Fruit fly (Drosophila melanogaster) whole organism, embryonic: ENCODE data around the gene Ts.

Source experiments
- CG10654 ChIP-seq: fragments of 200-800 bp; sonication (Bioruptor generic); optimal IDR thresholded peaks from 2 replicates; lab custom pipeline; 2016; ENCODE audit warnings: missing biosample characterization, missing genetic modification characterization
- CG10979 ChIP-seq: fragments of 200-800 bp; sonication (Bioruptor generic); optimal IDR thresholded peaks from 2 replicates; lab custom pipeline; 2018; ENCODE audit warnings: missing biosample characterization, mild to moderate bottlenecking, missing genetic modification characterization, moderate library complexity
- CG11247 ChIP-seq: fragments of 200-800 bp; sonication (Bioruptor generic); IDR thresholded peaks from 2 replicates; pipeline ENCODE4 v1.3.6; 2022; ENCODE audit warnings: missing biosample characterization, missing genetic modification characterization
- CG11723 ChIP-seq: fragments of 200-800 bp; sonication (Bioruptor generic); optimal IDR thresholded peaks from 2 replicates; lab custom pipeline; 2017; ENCODE audit warnings: missing biosample characterization, mild to moderate bottlenecking, missing genetic modification characterization
- CG12236 ChIP-seq: fragments of 200-800 bp; sonication (Bioruptor generic); optimal IDR thresholded peaks from 2 replicates; lab custom pipeline; 2016; ENCODE audit warnings: missing biosample characterization, missing genetic modification characterization
- CG12769 ChIP-seq: fragments of 200-800 bp; sonication (Bioruptor generic); optimal IDR thresholded peaks from 2 replicates; lab custom pipeline; 2019; ENCODE audit warnings: missing biosample characterization, mild to moderate bottlenecking, missing genetic modification characterization, moderate library complexity
- CG18619 ChIP-seq: fragments of 200-800 bp; sonication (Bioruptor generic); optimal IDR thresholded peaks from 3 replicates; lab custom pipeline; 2017; ENCODE audit warnings: missing biosample characterization, mild to moderate bottlenecking, missing genetic modification characterization
- CG2129 ChIP-seq: fragments of 200-800 bp; sonication (Bioruptor generic); IDR thresholded peaks from 2 replicates; pipeline ENCODE4 v1.3.6; 2022; ENCODE audit warnings: missing biosample characterization, missing genetic modification characterization; ENCODE audit not compliant: partially characterized antibody
- CG2678 ChIP-seq: fragments of 200-800 bp; sonication (Bioruptor generic); optimal IDR thresholded peaks from 3 replicates; lab custom pipeline; 2019; ENCODE audit warnings: missing biosample characterization, mild to moderate bottlenecking, missing genetic modification characterization, moderate library complexity
- CG33213 ChIP-seq: fragments of 200-800 bp; sonication (Bioruptor generic); optimal IDR thresholded peaks from 3 replicates; lab custom pipeline; 2016; ENCODE audit warnings: missing biosample characterization, missing genetic modification characterization
- CG34422 ChIP-seq: fragments of 200-800 bp; sonication (Bioruptor generic); IDR thresholded peaks from 3 replicates; pipeline ENCODE4 v1.3.6; 2022; ENCODE audit warnings: missing biosample characterization, missing genetic modification characterization
- CG4617 ChIP-seq: fragments of 200-800 bp; sonication (Bioruptor generic); optimal IDR thresholded peaks from 3 replicates; lab custom pipeline; 2016; ENCODE audit warnings: missing biosample characterization, missing genetic modification characterization, borderline replicate concordance
- CG6689 ChIP-seq: fragments of 200-800 bp; sonication (Bioruptor generic); IDR thresholded peaks from 2 replicates; pipeline ENCODE4 v1.3.6; 2022; ENCODE audit warnings: missing biosample characterization, missing genetic modification characterization
- CG6791 ChIP-seq: fragments of 200-800 bp; sonication (Bioruptor generic); IDR thresholded peaks from 3 replicates; pipeline ENCODE4 v1.3.6; 2022; ENCODE audit warnings: missing biosample characterization, missing genetic modification characterization; ENCODE audit not compliant: partially characterized antibody
- CG6813 ChIP-seq: fragments of 200-800 bp; sonication (Bioruptor generic); optimal IDR thresholded peaks from 2 replicates; lab custom pipeline; 2017; ENCODE audit warnings: missing biosample characterization, missing genetic modification characterization, mild to moderate bottlenecking, moderate library complexity, missing genetic modification reagents
- CG7556 ChIP-seq: fragments of 200-800 bp; sonication (Bioruptor generic); optimal IDR thresholded peaks from 2 replicates; lab custom pipeline; 2017; ENCODE audit warnings: missing biosample characterization, mild to moderate bottlenecking, missing genetic modification characterization
- CG8089 ChIP-seq: fragments of 200-800 bp; sonication (Bioruptor generic); optimal IDR thresholded peaks from 3 replicates; lab custom pipeline; 2016; ENCODE audit warnings: missing biosample characterization, missing genetic modification characterization
- D ChIP-seq, 2 experiments: fragments of 200-800 bp in 1 of 2; fragments of >200 bp in 1 of 2; sonication (Bioruptor generic) in 1 of 2; optimal IDR thresholded peaks; 2 replicates in 1 of 2; 3 replicates in 1 of 2; lab custom pipeline; 2017; ENCODE audit warnings: mild to moderate bottlenecking in 1 of 2, missing biosample characterization in 1 of 2, missing genetic modification characterization in 1 of 2, missing genetic modification reagents in 1 of 2
- D19A ChIP-seq: fragments of 200-800 bp; optimal IDR thresholded peaks from 3 replicates; lab custom pipeline; 2019; ENCODE audit warnings: missing biosample characterization, mild to moderate bottlenecking, missing genetic modification characterization, moderate library complexity
- Deaf1 ChIP-seq: fragments of 200-800 bp; optimal IDR thresholded peaks from 3 replicates; lab custom pipeline; 2019; ENCODE audit warnings: missing biosample characterization, mild to moderate bottlenecking, missing genetic modification characterization, moderate library complexity
- Drgx ChIP-seq: fragments of 200-800 bp; sonication (Bioruptor generic); IDR thresholded peaks from 2 replicates; pipeline ENCODE4 v1.3.6; 2022; ENCODE audit warnings: missing biosample characterization, missing genetic modification characterization
- Ets65A ChIP-seq: fragments of 200-800 bp; sonication (Bioruptor generic); peaks from one replicate; lab custom pipeline; 2016; ENCODE audit warnings: missing biosample characterization, missing genetic modification characterization
- Nf-YB ChIP-seq: fragments of 200-800 bp; sonication (Bioruptor generic); optimal IDR thresholded peaks from 3 replicates; lab custom pipeline; 2019; ENCODE audit warnings: missing biosample characterization, mild to moderate bottlenecking, missing genetic modification characterization, moderate library complexity
- Nf-YC ChIP-seq: fragments of 200-800 bp; optimal IDR thresholded peaks from 3 replicates; lab custom pipeline; 2019; ENCODE audit warnings: missing biosample characterization, mild to moderate bottlenecking, missing genetic modification characterization, moderate library complexity
- Oli ChIP-seq: fragments of 200-800 bp; sonication (Bioruptor generic); optimal IDR thresholded peaks from 2 replicates; lab custom pipeline; 2018; ENCODE audit warnings: missing biosample characterization, mild to moderate bottlenecking, missing genetic modification characterization, moderate library complexity
- Ptx1 ChIP-seq: fragments of 200-800 bp; sonication (Bioruptor generic); IDR thresholded peaks from 2 replicates; pipeline ENCODE4 v1.3.6; 2022; ENCODE audit warnings: missing biosample characterization, missing genetic modification characterization
- Sox100B ChIP-seq: fragments of 200-800 bp; sonication (Bioruptor generic); optimal IDR thresholded peaks from 3 replicates; lab custom pipeline; 2018; ENCODE audit warnings: missing biosample characterization, mild to moderate bottlenecking, missing genetic modification characterization
- Sox102F ChIP-seq: fragments of 200-800 bp; sonication (Bioruptor generic); optimal IDR thresholded peaks from 2 replicates; lab custom pipeline; 2018; ENCODE audit warnings: missing biosample characterization, mild to moderate bottlenecking, missing genetic modification characterization, moderate library complexity
- Taf1 ChIP-seq: fragments of 200-800 bp; sonication (Bioruptor generic); IDR thresholded peaks from 2 replicates; pipeline ENCODE4 v1.3.6; 2022; ENCODE audit warnings: missing biosample characterization, missing genetic modification characterization
- Xrp1 ChIP-seq: fragments of 200-800 bp; sonication (Bioruptor generic); IDR thresholded peaks from 2 replicates; pipeline ENCODE4 v1.3.6; 2022; ENCODE audit warnings: missing biosample characterization, missing genetic modification characterization
- caup ChIP-seq: fragments of 200-800 bp; sonication (Bioruptor generic); optimal IDR thresholded peaks from 3 replicates; lab custom pipeline; 2017; ENCODE audit warnings: missing biosample characterization, mild to moderate bottlenecking, missing genetic modification characterization, moderate library complexity; ENCODE audit not compliant: severe bottlenecking
- crp ChIP-seq, 2 experiments: fragments of 200-800 bp; sonication (Bioruptor generic); optimal IDR thresholded peaks; 2 replicates in 1 of 2; 3 replicates in 1 of 2; lab custom pipeline; 2017; ENCODE audit warnings: missing biosample characterization in 2 of 2, missing genetic modification characterization in 2 of 2, mild to moderate bottlenecking in 1 of 2, moderate library complexity in 1 of 2
- gem ChIP-seq: fragments of 200-800 bp; sonication (Bioruptor generic); optimal IDR thresholded peaks from 2 replicates; lab custom pipeline; 2019; ENCODE audit warnings: missing biosample characterization, mild to moderate bottlenecking, missing genetic modification characterization, moderate library complexity
- gt ChIP-seq: fragments of 200-800 bp; sonication (Bioruptor generic); IDR thresholded peaks from 2 replicates; pipeline ENCODE4 v1.3.6; 2022; ENCODE audit warnings: missing biosample characterization, missing genetic modification characterization
- ind ChIP-seq: fragments of 200-800 bp; sonication (Bioruptor generic); optimal IDR thresholded peaks from 3 replicates; lab custom pipeline; 2016; ENCODE audit warnings: missing biosample characterization, missing genetic modification characterization
- jing ChIP-seq: fragments of 200-800 bp; sonication (Bioruptor generic); optimal IDR thresholded peaks from 2 replicates; lab custom pipeline; 2018; ENCODE audit warnings: missing biosample characterization, mild to moderate bottlenecking, missing genetic modification characterization
- mirr ChIP-seq: fragments of 200-800 bp; sonication (Bioruptor generic); optimal IDR thresholded peaks from 3 replicates; lab custom pipeline; 2018; ENCODE audit warnings: missing biosample characterization, mild to moderate bottlenecking, missing genetic modification characterization
- nau ChIP-seq: fragments of 200-800 bp; sonication (Bioruptor generic); optimal IDR thresholded peaks from 3 replicates; lab custom pipeline; 2017; ENCODE audit warnings: missing biosample characterization, mild to moderate bottlenecking, missing genetic modification characterization, missing genetic modification reagents
- nerfin-1 ChIP-seq: fragments of 200-800 bp; sonication (Bioruptor generic); optimal IDR thresholded peaks from 3 replicates; lab custom pipeline; 2019; ENCODE audit warnings: missing biosample characterization, mild to moderate bottlenecking, missing genetic modification characterization, moderate library complexity
- odd ChIP-seq: fragments of 200-800 bp; sonication (Bioruptor generic); optimal IDR thresholded peaks from 2 replicates; lab custom pipeline; 2017; ENCODE audit warnings: missing biosample characterization, mild to moderate bottlenecking, missing genetic modification characterization
- phol ChIP-seq: fragments of 200-800 bp; sonication (Bioruptor generic); optimal IDR thresholded peaks from 3 replicates; lab custom pipeline; 2018; ENCODE audit warnings: missing biosample characterization, mild to moderate bottlenecking, missing genetic modification characterization, moderate library complexity
- row ChIP-seq: fragments of 200-800 bp; sonication (Bioruptor generic); IDR thresholded peaks from 3 replicates; pipeline ENCODE4 v1.3.6; 2022; ENCODE audit warnings: missing biosample characterization, missing genetic modification characterization
- sens ChIP-seq: fragments of 200-800 bp; sonication (Bioruptor generic); peaks from one replicate; lab custom pipeline; 2016; ENCODE audit warnings: missing biosample characterization, missing genetic modification characterization
- sim ChIP-seq: fragments of 200-800 bp; sonication (Bioruptor generic); IDR thresholded peaks from 2 replicates; pipeline ENCODE4 v1.3.6; 2022; ENCODE audit warnings: missing biosample characterization, missing genetic modification characterization
- stc ChIP-seq: fragments of 200-800 bp; sonication (Bioruptor generic); IDR thresholded peaks from 2 replicates; pipeline ENCODE4 v1.3.6; 2022; ENCODE audit warnings: missing biosample characterization, missing genetic modification characterization
- tin ChIP-seq: fragments of 200-800 bp; sonication (Bioruptor generic); optimal IDR thresholded peaks from 3 replicates; lab custom pipeline; 2016; ENCODE audit warnings: missing biosample characterization, missing genetic modification characterization
- trh ChIP-seq: fragments of 200-800 bp; sonication (Bioruptor generic); optimal IDR thresholded peaks from 2 replicates; lab custom pipeline; 2016; ENCODE audit warnings: missing biosample characterization, missing genetic modification characterization
- ttk ChIP-seq: fragments of 200-800 bp; sonication (Bioruptor generic); IDR thresholded peaks from 2 replicates; pipeline ENCODE4 v2.1.2; 2022; ENCODE audit warnings: missing biosample characterization, missing genetic modification characterization

The Ts gene

DNA sequence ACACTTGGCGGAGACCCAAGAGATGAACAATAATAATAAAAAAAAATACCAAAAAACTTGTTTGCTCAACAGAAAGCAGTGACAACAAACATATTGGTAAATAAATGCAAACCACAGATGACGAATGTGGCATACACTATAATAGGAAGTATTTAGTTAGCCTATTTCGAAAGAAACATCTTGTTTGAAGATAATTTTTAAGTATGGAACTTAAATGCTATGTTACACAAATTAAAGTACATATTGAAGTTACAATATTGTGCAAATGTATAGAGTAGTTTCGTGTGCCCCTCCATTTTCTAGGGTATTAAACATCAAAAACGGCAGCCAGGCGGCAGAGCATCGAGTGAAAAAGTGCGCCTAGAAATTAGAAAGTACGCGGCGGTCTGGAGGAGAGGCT, 34.0 kb upstream of the Ts start (continued):
- TF ChIP-seq CG6813 (GFP tag; lab: Kevin White, UChicago), result peak; percentile 23
- TF ChIP-seq mirr, result no peak
- TF ChIP-seq Oli, result peak; percentile 63
- peak; percentile 51 for TF ChIP-seq odd (GFP tag; lab: Kevin White, UChicago)
- no peak for TF ChIP-seq CG33213 (GFP tag; lab: Kevin White, UChicago)
- peak; percentile 13 for TF ChIP-seq CG18619 (GFP tag; lab: Kevin White, UChicago)
- TF ChIP-seq Nf-YB (GFP tag; lab: Kevin White, UChicago), result peak; percentile 30
- peak; percentile 52 for TF ChIP-seq nerfin-1
- TF ChIP-seq ttk (GFP tag; lab: Robert Waterston, UW), result peak; percentile 14; the same call in 1 of the 2 replicates
- TF ChIP-seq Drgx (GFP tag; lab: Robert Waterston, UW), result peak; percentile 76
- TF ChIP-seq jing (GFP tag; lab: Kevin White, UChicago), result peak; percentile 31
- TF ChIP-seq stc, result peak; percentile 67
- TF ChIP-seq CG7556 (GFP tag; lab: Kevin White, UChicago), result peak; percentile 41
- peak; percentile 20 for TF ChIP-seq CG11723 (GFP tag; lab: Kevin White, UChicago)
- peak; percentile 60 for TF ChIP-seq CG10979 (tag; lab: Kevin White, UChicago)
- peak; percentile 54 for TF ChIP-seq nau (GFP tag; lab: Kevin White, UChicago)
- TF ChIP-seq sim (GFP tag; lab: Robert Waterston, UW), result no peak
- peak; percentile 68 for TF ChIP-seq Ptx1 (GFP tag; lab: Robert Waterston, UW)
- peak; percentile 16 for TF ChIP-seq tin
- TF ChIP-seq ind, result peak; percentile 41
- TF ChIP-seq CG2678, result peak; percentile 78
- no peak for TF ChIP-seq CG8089
- peak; percentile 75 for TF ChIP-seq Sox100B (GFP tag; lab: Kevin White, UChicago)
- TF ChIP-seq crp (GFP tag; optimal IDR thresholded peaks at IDR 0.05; lab: Kevin White, UChicago), result no peak
- peak; percentile 38; the same call in 1 of the 2 replicates for TF ChIP-seq CG6689 (GFP tag; lab: Robert Waterston, UW)
- TF ChIP-seq D19A (tag; lab: Kevin White, UChicago), result peak; percentile 87
- TF ChIP-seq phol (tag; lab: Kevin White, UChicago), result peak; percentile 66
- TF ChIP-seq Deaf1 (tag; lab: Kevin White, UChicago), result no peak
- TF ChIP-seq Sox102F (GFP tag; lab: Kevin White, UChicago), result peak; percentile 86
- no peak for TF ChIP-seq trh (GFP tag; lab: Kevin White, UChicago)
- TF ChIP-seq row (GFP tag; lab: Robert Waterston, UW), result peak; percentile 51; the same call in 2 of the 3 replicates

DNA sequence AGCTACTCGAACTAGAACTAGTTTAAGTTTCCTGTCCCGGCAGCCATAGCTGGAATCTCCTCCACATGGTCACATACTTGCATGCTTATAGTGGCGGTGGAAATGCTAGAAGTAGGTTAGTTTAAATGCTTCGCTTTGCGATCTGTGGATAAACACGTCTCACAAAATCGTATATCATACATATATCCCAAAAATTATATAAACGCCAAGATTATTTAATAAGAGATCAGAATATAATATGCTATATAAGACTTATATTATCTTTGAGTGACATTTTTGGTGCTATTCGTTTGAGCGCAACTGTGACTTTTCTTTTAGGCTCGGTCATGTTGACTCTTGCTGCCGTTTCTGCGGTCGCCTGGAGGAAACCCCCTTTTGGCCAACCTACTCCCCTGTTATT, 32.5 kb upstream of the Ts start:
- TF ChIP-seq CG4617 (GFP tag; lab: Kevin White, UChicago) (no peak), Ets65A (GFP tag; lab: Kevin White, UChicago) (peak; percentile 49), sens (GFP tag; lab: Kevin White, UChicago) (peak; percentile 50), CG7556 (GFP tag; lab: Kevin White, UChicago) (no peak), gem (tag; lab: Kevin White, UChicago) (peak; percentile 22), Sox102F (GFP tag; lab: Kevin White, UChicago) (peak; percentile 13), Xrp1 (peak; percentile 9; the same call in 1 of the 2 replicates)

DNA sequence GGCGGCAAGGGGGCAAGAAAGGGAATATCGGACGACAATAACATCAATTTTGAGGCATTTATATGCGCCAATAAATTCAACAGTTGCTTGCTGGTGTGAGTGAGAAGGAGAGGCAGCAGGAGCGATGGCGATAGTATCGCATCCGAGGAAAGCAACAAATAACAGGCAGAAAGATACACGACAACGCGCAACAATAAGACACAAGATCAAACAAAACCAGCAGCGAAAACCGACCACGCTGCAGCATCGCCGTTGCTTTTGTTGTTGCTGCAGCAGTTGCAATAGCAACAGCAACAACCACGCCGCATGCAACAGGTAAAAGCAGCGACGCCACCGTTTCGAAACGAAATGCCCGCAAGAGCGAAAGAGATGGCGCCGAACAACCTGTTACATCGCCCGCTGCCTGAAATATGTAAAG, 31.1 kb upstream of the Ts start:
- TF ChIP-seq CG12236 (GFP tag; lab: Kevin White, UChicago) (no peak), Nf-YC (tag; lab: Kevin White, UChicago) (no peak), CG34422 (GFP tag; lab: Robert Waterston, UW) (no peak), Taf1 (no peak), CG11247 (GFP tag; lab: Robert Waterston, UW) (no peak), CG2129 (peak; percentile 31; the same call in 1 of the 2 replicates), CG6791 (GFP tag; lab: Robert Waterston, UW) (0 out of 3 replicates have a peak, but pooled peaks have one; percentile 4), Nf-YB (GFP tag; lab: Kevin White, UChicago) (peak; percentile 53), gt (no peak), CG12769 (tag; lab: Kevin White, UChicago) (no peak), D (optimal IDR thresholded peaks at IDR 0.05; lab: Kevin White, UChicago) (peak; percentile 91), D (GFP tag; optimal IDR thresholded peaks at IDR 0.05; lab: Kevin White, UChicago) (no peak), CG10654 (GFP tag; lab: Kevin White, UChicago) (no peak), caup (GFP tag; lab: Kevin White, UChicago) (no peak)
